Worm (Caenorhabditis elegans) whole organism, early embryonic: ENCODE data around the gene phlp-2.

ENCODE experiments used
- B0310.2 ChIP-seq: sonication (generic microtip); optimal IDR thresholded peaks from 2 replicates; lab custom pipeline; 2016; ENCODE audit warnings: mild to moderate bottlenecking, missing genetic modification characterization, missing compliant biosample characterization
- ama-1 ChIP-seq: fragments of 150-350 bp; optimal IDR thresholded peaks from 2 replicates; lab custom pipeline; 2014
- ceh-13 ChIP-seq: fragments of 200-800 bp; sonication (Bioruptor generic); optimal IDR thresholded peaks from 2 replicates; lab custom pipeline; 2018; ENCODE audit warnings: mild to moderate bottlenecking, missing genetic modification characterization, missing compliant biosample characterization
- flt-1 ChIP-seq: fragments of 200-800 bp; sonication (Bioruptor generic); IDR thresholded peaks from 2 replicates; pipeline ENCODE4 v1.3.6; 2022; ENCODE audit warnings: missing genetic modification characterization, missing compliant biosample characterization
- hmg-4 ChIP-seq: fragments of 200-800 bp; sonication (Bioruptor generic); optimal IDR thresholded peaks from 2 replicates; lab custom pipeline; 2018; ENCODE audit warnings: mild to moderate bottlenecking, missing genetic modification characterization, missing compliant biosample characterization
- hnd-1 ChIP-seq: sonication (generic microtip); optimal IDR thresholded peaks from 2 replicates; lab custom pipeline; 2016; ENCODE audit warnings: missing genetic modification characterization, missing compliant biosample characterization
- pes-1 ChIP-seq: fragments of 200-800 bp; sonication (Bioruptor generic); IDR thresholded peaks from 2 replicates; pipeline ENCODE4 v1.3.6; 2022; ENCODE audit warnings: missing genetic modification reagents, missing genetic modification characterization, missing compliant biosample characterization
- tbx-37 ChIP-seq: fragments of 200-800 bp; sonication (Bioruptor generic); conservative IDR thresholded peaks from 2 replicates; pipeline ENCODE4 v1.3.6; 2022; ENCODE audit warnings: missing genetic modification reagents, missing genetic modification characterization, missing compliant biosample characterization
- tra-4 ChIP-seq: sonication (generic microtip); optimal IDR thresholded peaks from 2 replicates; lab custom pipeline; 2017; ENCODE audit warnings: missing genetic modification characterization, missing compliant biosample characterization

- peak; percentile 42 for TF ChIP-seq hmg-4 (GFP tag; lab: Kevin White, UChicago)
- TF ChIP-seq ceh-13: no peak
- TF ChIP-seq tra-4 (tag; lab: Kevin White, UChicago): no peak
- peak; percentile 6 for TF ChIP-seq ama-1 (lab: Kevin White, UChicago)
- TF ChIP-seq flt-1 (GFP tag; lab: Robert Waterston, UW): no peak
- TF ChIP-seq pes-1 (GFP tag; lab: Robert Waterston, UW): no peak
- peak; percentile 62 for TF ChIP-seq B0310.2 (tag; lab: Kevin White, UChicago)
- no peak for TF ChIP-seq hnd-1 (tag; lab: Kevin White, UChicago)
- no peak for TF ChIP-seq tbx-37 (GFP tag; lab: Robert Waterston, UW)
Observed at ce11 chrIII:4193659-4194103, 15.6 kb upstream of the phlp-2 start, which contains the start of gene xbp-1.
